In genomic region chrV:9047555-9048049, ce11 we compare ENCODE assay signal across 1 worm cellular context.
TF ChIP-seq lines count a peak whose summit lies in the region.

C25E10.17 (minus strand) TSS chrV:9047605.

TF ChIP-seq in whole organism, L1 larva, 84 proteins besides CTCF, POLR2A, EP300 and RAD21 (continued from another document):
- TF ChIP-seq lin-14 (GFP tag; optimal IDR thresholded peaks at IDR 0.05; lab: Kevin White, UChicago) (peak; percentile 13), ceh-63 (GFP tag; optimal IDR thresholded peaks at IDR 0.05; lab: Kevin White, UChicago) (no peak), nhr-47 (tag; optimal IDR thresholded peaks at IDR 0.05; lab: Kevin White, UChicago) (peak; percentile 43), Y116A8C.19 (tag; optimal IDR thresholded peaks at IDR 0.05; lab: Kevin White, UChicago; ENCODE audit: borderline replicate concordance) (no peak), nhr-11 (tag; optimal IDR thresholded peaks at IDR 0.05; lab: Kevin White, UChicago) (peak; percentile 37), nhr-20 (tag; optimal IDR thresholded peaks at IDR 0.05; lab: Kevin White, UChicago) (no peak), mab-9 (GFP tag; IDR thresholded peaks at IDR 0.05; lab: Robert Waterston, UW) (no peak), aha-1 (tag; optimal IDR thresholded peaks at IDR 0.05; lab: Kevin White, UChicago) (no peak), ztf-4 (tag; optimal IDR thresholded peaks at IDR 0.05; lab: Kevin White, UChicago) (no peak)
